Worm (Caenorhabditis elegans) whole organism, mixed stage, embryonic: ENCODE measurements around the gene clh-4.

Experiments used
- drap-1 ChIP-seq: fragments of 200-800 bp; sonication (Bioruptor generic); optimal IDR thresholded peaks from 3 replicates; lab custom pipeline; 2018; ENCODE audit warnings: mild to moderate bottlenecking, missing genetic modification characterization, missing compliant biosample characterization
- elt-1 ChIP-seq: sonication (generic microtip); optimal IDR thresholded peaks from 2 replicates; lab custom pipeline; 2017; ENCODE audit warnings: missing genetic modification characterization, mild to moderate bottlenecking, missing compliant biosample characterization, antibody characterized with exemption, moderate library complexity, borderline replicate concordance; ENCODE audit not compliant: insufficient read depth
- flh-1 ChIP-seq: fragments of 200-800 bp; sonication (Bioruptor generic); optimal IDR thresholded peaks from 2 replicates; lab custom pipeline; 2018; ENCODE audit warnings: mild to moderate bottlenecking, missing genetic modification characterization, moderate library complexity, missing compliant biosample characterization
- lsy-2 ChIP-seq: fragments of 150-350 bp; optimal IDR thresholded peaks from 2 replicates; lab custom pipeline; 2014; ENCODE audit warnings: missing biosample characterization, missing genetic modification characterization
- mep-1 ChIP-seq: fragments of 150-350 bp; optimal IDR thresholded peaks from 2 replicates; lab custom pipeline; 2017; ENCODE audit warnings: missing biosample characterization, missing genetic modification reagents, missing genetic modification characterization, inconsistent platforms
- nhr-76 ChIP-seq: sonication (generic microtip); optimal IDR thresholded peaks from 2 replicates; lab custom pipeline; 2017; ENCODE audit warnings: missing biosample characterization, missing genetic modification characterization
- pha-4 ChIP-seq: fragments of 150-350 bp; optimal IDR thresholded peaks from 2 replicates; lab custom pipeline; 2018; ENCODE audit warnings: missing biosample characterization, missing genetic modification reagents, missing genetic modification characterization
- snpc-4 ChIP-seq: fragments of 150-350 bp; optimal IDR thresholded peaks from 2 replicates; lab custom pipeline; 2014; ENCODE audit warnings: missing biosample characterization, missing genetic modification characterization
- unc-62 ChIP-seq: fragments of 150-350 bp; optimal IDR thresholded peaks from 2 replicates; lab custom pipeline; 2014; ENCODE audit warnings: missing biosample characterization, missing genetic modification reagents, missing genetic modification characterization
- ztf-11 ChIP-seq: fragments of 150-350 bp; optimal IDR thresholded peaks from 2 replicates; lab custom pipeline; 2014; ENCODE audit warnings: missing biosample characterization, missing genetic modification characterization

DNA sequence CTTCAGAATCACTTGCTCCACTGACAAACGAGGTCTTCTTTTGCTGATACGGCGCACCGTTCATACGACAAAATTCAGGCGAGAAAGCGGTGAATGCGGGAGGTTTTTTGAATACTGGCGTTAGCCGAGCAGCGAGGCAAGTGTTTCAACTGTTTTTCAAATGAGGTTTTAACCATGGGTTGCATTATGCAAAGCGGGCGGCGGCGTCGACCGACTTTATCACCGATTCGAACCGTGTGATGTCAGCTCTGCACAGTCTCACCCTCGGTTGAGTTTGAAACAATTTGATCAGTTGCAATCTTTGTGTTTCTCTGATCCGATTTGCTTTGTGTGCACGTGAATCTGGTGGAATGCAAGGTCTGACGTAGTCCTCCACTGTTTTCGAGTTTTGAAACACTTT is at the start of gene clh-4:
- TF ChIP-seq unc-62 (no peak), elt-1 (tag; lab: Kevin White, UChicago) (no peak), mep-1 (tag; lab: Kevin White, UChicago) (no peak), snpc-4 (no peak), ztf-11 (tag; lab: Kevin White, UChicago) (no peak), pha-4 (tag; lab: Kevin White, UChicago) (no peak), lsy-2 (tag; lab: Kevin White, UChicago) (no peak), drap-1 (GFP tag; lab: Kevin White, UChicago) (no peak), nhr-76 (tag; lab: Kevin White, UChicago) (no peak), flh-1 (no peak)
